Fruit fly (Drosophila melanogaster) whole organism, embryonic: ENCODE data around the gene Hr4.
A peak's percentile ranks its signal among the peaks of the same experiment; 100 is the strongest.

Source experiments
- Adf1 ChIP-seq: fragments of 200-800 bp; sonication (Bioruptor generic); IDR thresholded peaks from 2 replicates; pipeline ENCODE4 v1.3.6; 2022; ENCODE audit warnings: missing biosample characterization, missing genetic modification characterization
- Atf6 ChIP-seq: fragments of 200-800 bp; sonication (Bioruptor generic); IDR thresholded peaks from 2 replicates; pipeline ENCODE4 v1.3.6; 2022; ENCODE audit warnings: missing biosample characterization, missing genetic modification characterization
- CG10959 ChIP-seq: fragments of 200-800 bp; sonication (Bioruptor generic); IDR thresholded peaks from 2 replicates; pipeline ENCODE4 v1.3.6; 2022; ENCODE audit warnings: missing biosample characterization, missing genetic modification characterization
- CG12071 ChIP-seq: fragments of 200-800 bp; sonication (Bioruptor generic); optimal IDR thresholded peaks from 3 replicates; lab custom pipeline; 2018; ENCODE audit warnings: missing biosample characterization, mild to moderate bottlenecking, missing genetic modification characterization
- CG12299 ChIP-seq: fragments of 200-800 bp; sonication (Bioruptor generic); optimal IDR thresholded peaks from 2 replicates; lab custom pipeline; 2018; ENCODE audit warnings: missing biosample characterization, mild to moderate bottlenecking, missing genetic modification characterization
- CG13296 ChIP-seq: fragments of 200-800 bp; sonication (Bioruptor generic); optimal IDR thresholded peaks from 3 replicates; lab custom pipeline; 2018; ENCODE audit warnings: missing biosample characterization, mild to moderate bottlenecking, missing genetic modification characterization
- CG14860 ChIP-seq: fragments of 200-800 bp; sonication (Bioruptor generic); IDR thresholded peaks from 3 replicates; pipeline ENCODE4 v1.3.6; 2022; ENCODE audit warnings: missing biosample characterization, missing genetic modification characterization; ENCODE audit not compliant: partially characterized antibody
- CG15269 ChIP-seq: fragments of 200-800 bp; sonication (Bioruptor generic); optimal IDR thresholded peaks from 2 replicates; lab custom pipeline; 2018; ENCODE audit warnings: missing biosample characterization, mild to moderate bottlenecking, missing genetic modification characterization, moderate library complexity
- CG2889 ChIP-seq: fragments of 200-800 bp; sonication (Bioruptor generic); IDR thresholded peaks from 3 replicates; pipeline ENCODE4 v1.3.6; 2022; ENCODE audit warnings: missing biosample characterization, missing genetic modification characterization
- CG34376 ChIP-seq: fragments of 200-800 bp; sonication (Bioruptor generic); optimal IDR thresholded peaks from 2 replicates; lab custom pipeline; 2018; ENCODE audit warnings: missing biosample characterization, mild to moderate bottlenecking, missing genetic modification characterization
- CG6689 ChIP-seq: fragments of 200-800 bp; sonication (Bioruptor generic); IDR thresholded peaks from 2 replicates; pipeline ENCODE4 v1.3.6; 2022; ENCODE audit warnings: missing biosample characterization, missing genetic modification characterization
- CG7839 ChIP-seq: fragments of 200-800 bp; sonication (Bioruptor generic); optimal IDR thresholded peaks from 3 replicates; lab custom pipeline; 2018; ENCODE audit warnings: missing biosample characterization, mild to moderate bottlenecking, missing genetic modification characterization, moderate library complexity
- CoRest ChIP-seq: fragments of 200-800 bp; sonication (Bioruptor generic); optimal IDR thresholded peaks from 3 replicates; lab custom pipeline; 2018; ENCODE audit warnings: missing biosample characterization, mild to moderate bottlenecking, missing genetic modification characterization, moderate library complexity
- Dref ChIP-seq: fragments of 200-800 bp; sonication (Bioruptor generic); IDR thresholded peaks from 2 replicates; pipeline ENCODE4 v1.3.6; 2022; ENCODE audit warnings: missing biosample characterization, missing genetic modification characterization
- Drgx ChIP-seq: fragments of 200-800 bp; sonication (Bioruptor generic); IDR thresholded peaks from 2 replicates; pipeline ENCODE4 v1.3.6; 2022; ENCODE audit warnings: missing biosample characterization, missing genetic modification characterization
- Fer3 ChIP-seq: fragments of 200-800 bp; sonication (Bioruptor generic); optimal IDR thresholded peaks from 2 replicates; lab custom pipeline; 2018; ENCODE audit warnings: missing biosample characterization, mild to moderate bottlenecking, missing genetic modification characterization, moderate library complexity
- HHEX ChIP-seq: fragments of 200-800 bp; sonication (Bioruptor generic); optimal IDR thresholded peaks from 3 replicates; lab custom pipeline; 2017; ENCODE audit warnings: missing biosample characterization, mild to moderate bottlenecking, missing genetic modification characterization, missing genetic modification reagents
- HmgZ ChIP-seq: fragments of 200-800 bp; sonication (Bioruptor generic); optimal IDR thresholded peaks from 2 replicates; lab custom pipeline; 2018; ENCODE audit warnings: missing biosample characterization, mild to moderate bottlenecking, missing genetic modification characterization
- Kr ChIP-seq: fragments of 200-800 bp; sonication (Bioruptor generic); optimal IDR thresholded peaks from 2 replicates; lab custom pipeline; 2017; ENCODE audit warnings: missing biosample characterization, mild to moderate bottlenecking, missing genetic modification characterization
- MBD-R2 ChIP-seq: fragments of 200-800 bp; sonication (Bioruptor generic); IDR thresholded peaks from 2 replicates; pipeline ENCODE4 v1.3.6; 2022; ENCODE audit warnings: missing biosample characterization, missing genetic modification characterization
- MESR4 ChIP-seq: fragments of 200-800 bp; sonication (Bioruptor generic); optimal IDR thresholded peaks from 2 replicates; lab custom pipeline; 2018; ENCODE audit warnings: missing biosample characterization, mild to moderate bottlenecking, missing genetic modification characterization, moderate library complexity
- Med ChIP-seq: fragments of 200-800 bp; sonication (Bioruptor generic); peaks from one replicate; lab custom pipeline; 2016; ENCODE audit warnings: missing biosample characterization, missing genetic modification characterization, mild to moderate bottlenecking, inconsistent platforms, moderate library complexity
- Nf-YC ChIP-seq: fragments of 200-800 bp; optimal IDR thresholded peaks from 3 replicates; lab custom pipeline; 2019; ENCODE audit warnings: missing biosample characterization, mild to moderate bottlenecking, missing genetic modification characterization, moderate library complexity
- Rfx ChIP-seq: fragments of 200-800 bp; sonication (Bioruptor generic); IDR thresholded peaks from 2 replicates; pipeline ENCODE4 v1.3.6; 2022; ENCODE audit warnings: missing biosample characterization, missing genetic modification characterization
- Taf1 ChIP-seq: fragments of 200-800 bp; sonication (Bioruptor generic); IDR thresholded peaks from 2 replicates; pipeline ENCODE4 v1.3.6; 2022; ENCODE audit warnings: missing biosample characterization, missing genetic modification characterization
- YL-1 ChIP-seq: fragments of 200-800 bp; sonication (Bioruptor generic); optimal IDR thresholded peaks from 3 replicates; lab custom pipeline; 2017; ENCODE audit warnings: missing biosample characterization, mild to moderate bottlenecking, missing genetic modification characterization
- ara ChIP-seq: fragments of 200-800 bp; sonication (Bioruptor generic); IDR thresholded peaks from 2 replicates; pipeline ENCODE4 v1.3.6; 2022; ENCODE audit warnings: missing biosample characterization, missing genetic modification characterization
- bigmax ChIP-seq: fragments of 200-800 bp; sonication (Bioruptor generic); optimal IDR thresholded peaks from 2 replicates; lab custom pipeline; 2018; ENCODE audit warnings: missing biosample characterization, mild to moderate bottlenecking, missing genetic modification characterization
- bsh ChIP-seq, 2 experiments: fragments of 200-800 bp; sonication (Bioruptor generic); optimal IDR thresholded peaks; 2 replicates each; lab custom pipeline; 2017 to 2018; ENCODE audit warnings: mild to moderate bottlenecking in 2 of 2, missing biosample characterization in 2 of 2, missing genetic modification characterization in 2 of 2, moderate library complexity in 1 of 2
- crol ChIP-seq: fragments of 200-800 bp; sonication (Bioruptor generic); IDR thresholded peaks from 2 replicates; pipeline ENCODE4 v1.3.6; 2022; ENCODE audit warnings: missing biosample characterization, missing genetic modification characterization
- grau ChIP-seq: fragments of 200-800 bp; optimal IDR thresholded peaks from 3 replicates; lab custom pipeline; 2019; ENCODE audit warnings: missing biosample characterization, mild to moderate bottlenecking, missing genetic modification characterization, moderate library complexity
- jumu ChIP-seq: fragments of 200-800 bp; sonication (Bioruptor generic); optimal IDR thresholded peaks from 3 replicates; lab custom pipeline; 2016; ENCODE audit warnings: missing biosample characterization, missing genetic modification characterization
- kni ChIP-seq: fragments of 200-800 bp; sonication (Bioruptor generic); optimal IDR thresholded peaks from 3 replicates; lab custom pipeline; 2017; ENCODE audit warnings: mild to moderate bottlenecking, missing biosample characterization, missing genetic modification reagents, missing genetic modification characterization
- lab ChIP-seq: fragments of 200-800 bp; sonication (Bioruptor generic); optimal IDR thresholded peaks from 3 replicates; lab custom pipeline; 2017; ENCODE audit warnings: missing biosample characterization, missing genetic modification characterization, mild to moderate bottlenecking, moderate library complexity, missing genetic modification reagents
- lov ChIP-seq, 2 experiments: fragments of 200-800 bp in 1 of 2; fragments of >200 bp in 1 of 2; sonication (Bioruptor generic) in 1 of 2; IDR thresholded peaks in 1 of 2; optimal IDR thresholded peaks in 1 of 2; 2 replicates in 1 of 2; 3 replicates in 1 of 2; pipeline versions ENCODE4 v1.3.6 to Lab custom; 2017 to 2022; ENCODE audit warnings: missing biosample characterization in 1 of 2, missing genetic modification characterization in 1 of 2
- pho ChIP-seq: fragments of 200-800 bp; sonication (Bioruptor generic); optimal IDR thresholded peaks from 2 replicates; lab custom pipeline; 2016; ENCODE audit warnings: missing biosample characterization, missing genetic modification characterization
- phol ChIP-seq: fragments of 200-800 bp; sonication (Bioruptor generic); optimal IDR thresholded peaks from 3 replicates; lab custom pipeline; 2018; ENCODE audit warnings: missing biosample characterization, mild to moderate bottlenecking, missing genetic modification characterization, moderate library complexity
- pros ChIP-seq: fragments of 200-800 bp; sonication (Bioruptor generic); optimal IDR thresholded peaks from 3 replicates; lab custom pipeline; 2019; ENCODE audit warnings: missing biosample characterization, mild to moderate bottlenecking, missing genetic modification characterization, moderate library complexity
- row ChIP-seq: fragments of 200-800 bp; sonication (Bioruptor generic); IDR thresholded peaks from 3 replicates; pipeline ENCODE4 v1.3.6; 2022; ENCODE audit warnings: missing biosample characterization, missing genetic modification characterization
- sd ChIP-seq: fragments of 200-800 bp; sonication (Bioruptor generic); optimal IDR thresholded peaks from 3 replicates; lab custom pipeline; 2018; ENCODE audit warnings: missing biosample characterization, mild to moderate bottlenecking, missing genetic modification characterization, moderate library complexity
- tap ChIP-seq: fragments of 200-800 bp; optimal IDR thresholded peaks from 3 replicates; lab custom pipeline; 2019; ENCODE audit warnings: missing biosample characterization, mild to moderate bottlenecking, missing genetic modification characterization, moderate library complexity
- toy ChIP-seq: fragments of 200-800 bp; sonication (Bioruptor generic); IDR thresholded peaks from 2 replicates; pipeline ENCODE4 v1.3.6; 2022; ENCODE audit warnings: missing biosample characterization, missing genetic modification characterization
- vnd ChIP-seq: fragments of 200-800 bp; sonication (Bioruptor generic); IDR thresholded peaks from 3 replicates; pipeline ENCODE4 v1.3.6; 2022; ENCODE audit warnings: missing biosample characterization, missing genetic modification characterization; ENCODE audit not compliant: partially characterized antibody
- vvl ChIP-seq: fragments of 200-800 bp; sonication (Bioruptor generic); IDR thresholded peaks from 2 replicates; pipeline ENCODE4 v1.3.6; 2022; ENCODE audit warnings: missing biosample characterization, missing genetic modification characterization

Hr4 gene

DNA sequence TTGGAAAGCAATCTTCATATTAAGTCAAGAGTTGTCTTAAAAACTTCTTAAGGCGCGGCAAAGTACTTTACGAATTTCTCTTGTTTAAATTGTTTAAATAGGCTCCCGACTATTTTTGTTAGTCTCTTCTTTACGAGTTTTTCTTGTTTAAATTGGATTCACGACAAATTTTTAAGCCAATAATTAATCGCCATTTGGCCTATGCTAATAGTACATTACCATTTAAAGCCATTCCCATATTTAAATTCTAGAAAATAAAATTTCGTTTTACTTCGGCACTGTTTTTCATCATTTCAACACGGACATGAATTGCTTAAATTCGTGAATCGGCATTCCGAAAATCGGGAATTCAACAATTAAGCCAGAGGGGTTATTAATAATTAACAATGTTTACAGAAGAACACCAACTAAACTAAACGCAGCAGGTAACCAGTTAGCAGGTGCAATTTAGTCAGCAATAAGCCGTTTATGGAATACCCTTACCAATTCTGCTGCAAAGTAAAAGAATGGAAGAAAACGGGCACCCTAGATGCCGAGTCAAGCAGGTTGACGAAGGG lies 67.8 kb downstream of the Hr4 start (continued):
- TF ChIP-seq pros (GFP tag; lab: Kevin White, UChicago) (no peak), Taf1 (GFP tag; lab: Robert Waterston, UW) (no peak), CoRest (tag; lab: Kevin White, UChicago) (peak; percentile 90), CG7839 (peak; percentile 79), toy (GFP tag; lab: Robert Waterston, UW) (0 out of 2 replicates have a peak, but pooled peaks have one; percentile 11), CG34376 (GFP tag; lab: Kevin White, UChicago) (no peak), CG12299 (tag; lab: Kevin White, UChicago) (no peak)

DNA sequence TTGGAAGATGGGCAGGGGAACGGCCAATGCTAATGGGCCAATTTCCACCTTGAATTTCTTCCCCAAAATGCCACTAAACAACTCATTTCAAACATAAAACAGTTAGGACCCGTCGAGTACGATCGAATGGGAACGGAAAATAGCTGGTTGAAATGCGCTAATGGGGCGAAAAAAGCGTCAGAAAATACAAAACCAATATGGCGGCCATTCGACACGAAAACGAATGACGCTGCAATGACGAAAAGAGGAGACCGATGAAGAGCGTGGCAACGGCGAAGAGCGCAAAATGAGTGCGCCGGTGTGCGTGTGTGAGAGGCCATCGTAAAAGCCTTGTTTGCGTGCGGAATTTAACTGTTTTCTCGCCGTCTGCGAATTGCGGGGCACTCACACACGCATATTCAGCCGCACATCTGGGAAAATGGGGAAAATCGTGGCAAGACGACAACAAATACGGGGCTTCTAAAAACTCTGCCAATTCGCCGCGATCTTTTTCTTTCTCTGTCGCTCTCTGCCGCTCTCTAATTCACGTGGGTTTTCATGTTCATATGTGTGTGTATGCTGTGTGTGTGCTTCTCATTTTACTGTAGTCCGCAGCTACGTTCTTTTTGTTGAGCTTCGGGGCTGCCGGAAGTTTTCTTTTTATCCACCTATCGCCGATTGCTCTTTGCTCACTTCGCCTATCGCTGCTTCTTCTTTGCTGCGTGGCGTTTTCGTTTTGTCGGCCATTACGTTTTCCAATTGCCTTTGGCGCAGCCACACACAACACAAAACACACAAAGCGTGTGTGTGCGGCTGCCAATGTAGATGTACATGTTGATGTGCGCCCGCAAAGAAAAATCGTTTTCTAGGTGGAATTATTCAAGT lies 68.5 kb downstream of the Hr4 start, which contains the start of gene east:
east (plus strand) TSS at position 851 of the 864 bp plus-strand sequence.
- TF ChIP-seq MESR4, result peak; percentile 79
- TF ChIP-seq Fer3, result peak; percentile 18
- peak; percentile 18; the same call in 1 of the 2 replicates for TF ChIP-seq vvl (GFP tag; lab: Robert Waterston, UW)
- peak; percentile 44 for TF ChIP-seq CG34376 (GFP tag; lab: Kevin White, UChicago)
- 0 out of 2 replicates have a peak, but pooled peaks have one; percentile 26 for TF ChIP-seq Atf6
- peak; percentile 59 for TF ChIP-seq Kr (GFP tag; lab: Kevin White, UChicago)
- no peak for TF ChIP-seq pho (GFP tag; lab: Kevin White, UChicago)
- peak; percentile 12; the same call in 1 of the 2 replicates for TF ChIP-seq Adf1
- TF ChIP-seq HmgZ, result peak; percentile 7
- peak; percentile 7 for TF ChIP-seq tap (tag; lab: Kevin White, UChicago)
- no peak for TF ChIP-seq vnd (GFP tag; lab: Robert Waterston, UW)
- peak; percentile 35; the same call in 1 of the 2 replicates for TF ChIP-seq Rfx (GFP tag; lab: Robert Waterston, UW)
- TF ChIP-seq CG6689 (GFP tag; lab: Robert Waterston, UW), result peak; percentile 2; the same call in 1 of the 2 replicates
- TF ChIP-seq crol (GFP tag; lab: Robert Waterston, UW), result peak; percentile 88; the same call in 1 of the 2 replicates
- no peak for TF ChIP-seq CG10959 (GFP tag; lab: Robert Waterston, UW)
- TF ChIP-seq CG13296 (GFP tag; lab: Kevin White, UChicago), result peak; percentile 1
- no peak for TF ChIP-seq CG2889 (GFP tag; lab: Robert Waterston, UW)
- TF ChIP-seq sd (tag; lab: Kevin White, UChicago), result peak; percentile 86
- no peak for TF ChIP-seq grau
- no peak for TF ChIP-seq Dref
- TF ChIP-seq MBD-R2 (GFP tag; lab: Robert Waterston, UW), result 0 out of 2 replicates have a peak, but pooled peaks have one; percentile 8
- TF ChIP-seq jumu (GFP tag; lab: Kevin White, UChicago), result no peak
- peak; percentile 34 for TF ChIP-seq kni (GFP tag; lab: Kevin White, UChicago)
- TF ChIP-seq CG12071, result no peak
- peak; percentile 97 for TF ChIP-seq phol (tag; lab: Kevin White, UChicago)
- 0 out of 2 replicates have a peak, but pooled peaks have one; percentile 5 for TF ChIP-seq Drgx
- TF ChIP-seq lov (optimal IDR thresholded peaks at IDR 0.05; lab: Kevin White, UChicago), result no peak
- 0 out of 3 replicates have a peak, but pooled peaks have one; percentile 11 for TF ChIP-seq lov (GFP tag; IDR thresholded peaks at IDR 0.05; lab: Robert Waterston, UW)
- TF ChIP-seq lab (GFP tag; lab: Kevin White, UChicago), result peak; percentile 14
- no peak for TF ChIP-seq HHEX (GFP tag; lab: Kevin White, UChicago)
- TF ChIP-seq Med (GFP tag; lab: Kevin White, UChicago), result peak; percentile 79
- no peak for TF ChIP-seq CG14860 (GFP tag; lab: Robert Waterston, UW)
- TF ChIP-seq bigmax (GFP tag; lab: Kevin White, UChicago), result no peak
- 0 out of 2 replicates have a peak, but pooled peaks have one; percentile 3 for TF ChIP-seq ara (GFP tag; lab: Robert Waterston, UW)
- TF ChIP-seq Nf-YC (tag; lab: Kevin White, UChicago), result peak; percentile 48
- TF ChIP-seq bsh (GFP tag; optimal IDR thresholded peaks at IDR 0.05; lab: Kevin White, UChicago), result no peak
- TF ChIP-seq CG15269 (tag; lab: Kevin White, UChicago), result peak; percentile 4
- peak; percentile 70 for TF ChIP-seq YL-1 (GFP tag; lab: Kevin White, UChicago)
- TF ChIP-seq row (GFP tag; lab: Robert Waterston, UW), result 0 out of 3 replicates have a peak, but pooled peaks have one; percentile 17
